Worm (Caenorhabditis elegans) whole organism, young adult: ENCODE data around the gene tba-7.
A peak's percentile ranks its signal among the peaks of the same experiment; 100 is the strongest.

Experiments used
- B0261.1 ChIP-seq: sonication (generic microtip); optimal IDR thresholded peaks from 2 replicates; lab custom pipeline; 2016; ENCODE audit warnings: mild to moderate bottlenecking, missing genetic modification characterization, moderate library complexity, missing compliant biosample characterization
- B0336.3 ChIP-seq: fragments of 200-800 bp; sonication (Bioruptor generic); IDR thresholded peaks from 2 replicates; pipeline ENCODE4 v1.3.6; 2022; ENCODE audit warnings: missing genetic modification characterization, missing compliant biosample characterization
- D2030.7 ChIP-seq: fragments of 200-800 bp; sonication (Bioruptor generic); IDR thresholded peaks from 2 replicates; pipeline ENCODE4 v1.3.6; 2022; ENCODE audit warnings: missing genetic modification reagents, missing genetic modification characterization, missing compliant biosample characterization
- F23B12.7 ChIP-seq: sonication (generic microtip); optimal IDR thresholded peaks from 2 replicates; lab custom pipeline; 2017; ENCODE audit warnings: missing genetic modification characterization, mild to moderate bottlenecking, missing compliant biosample characterization, antibody characterized with exemption, moderate library complexity; ENCODE audit not compliant: insufficient read depth
- F33H1.4 ChIP-seq: fragments of 200-800 bp; sonication (Bioruptor generic); IDR thresholded peaks from 2 replicates; pipeline ENCODE4 v1.3.6; 2022; ENCODE audit warnings: missing genetic modification reagents, missing genetic modification characterization, missing compliant biosample characterization
- F39B2.1 ChIP-seq: fragments of 200-800 bp; sonication (Bioruptor generic); IDR thresholded peaks from 2 replicates; pipeline ENCODE4 v1.3.6; 2022; ENCODE audit warnings: missing genetic modification reagents, missing genetic modification characterization, missing compliant biosample characterization
- Y53G8AR.9 ChIP-seq: fragments of 200-800 bp; sonication (Bioruptor generic); conservative IDR thresholded peaks from 2 replicates; pipeline ENCODE4 v1.3.6; 2022; ENCODE audit warnings: missing genetic modification reagents, missing genetic modification characterization, missing compliant biosample characterization
- Y67H2A.10 ChIP-seq: fragments of 200-800 bp; sonication (Bioruptor generic); conservative IDR thresholded peaks from 2 replicates; pipeline ENCODE4 v1.3.6; 2022; ENCODE audit warnings: missing genetic modification reagents, missing genetic modification characterization, missing compliant biosample characterization
- Y79H2A.3 ChIP-seq: fragments of 200-800 bp; sonication (Bioruptor generic); conservative IDR thresholded peaks from 2 replicates; pipeline ENCODE4 v1.3.6; 2022; ENCODE audit warnings: missing genetic modification reagents, missing genetic modification characterization, missing compliant biosample characterization
- aptf-2 ChIP-seq: fragments of 200-800 bp; sonication (Bioruptor generic); conservative IDR thresholded peaks from 2 replicates; pipeline ENCODE4 v1.3.6; 2022; ENCODE audit warnings: missing genetic modification reagents, missing genetic modification characterization, missing compliant biosample characterization
- atf-7 ChIP-seq: sonication (generic microtip); optimal IDR thresholded peaks from 2 replicates; lab custom pipeline; 2017; ENCODE audit warnings: mild to moderate bottlenecking, missing genetic modification characterization, missing compliant biosample characterization
- attf-5 ChIP-seq: fragments of 200-800 bp; sonication (Bioruptor generic); optimal IDR thresholded peaks from 2 replicates; lab custom pipeline; 2018; ENCODE audit warnings: mild to moderate bottlenecking, missing genetic modification characterization, missing compliant biosample characterization
- attf-6 ChIP-seq: fragments of 200-800 bp; sonication (Bioruptor generic); IDR thresholded peaks from 2 replicates; pipeline ENCODE4 v1.3.6; 2022; ENCODE audit warnings: missing genetic modification reagents, missing genetic modification characterization, missing compliant biosample characterization
- bed-1 ChIP-seq: fragments of 200-800 bp; sonication (Bioruptor generic); IDR thresholded peaks from 2 replicates; pipeline ENCODE4 v1.3.6; 2022; ENCODE audit warnings: missing genetic modification reagents, missing genetic modification characterization, missing compliant biosample characterization
- dox-1 ChIP-seq: fragments of 200-800 bp; sonication (Bioruptor generic); IDR thresholded peaks from 2 replicates; pipeline ENCODE4 v1.3.6; 2022; ENCODE audit warnings: missing genetic modification reagents, missing genetic modification characterization, missing compliant biosample characterization
- efl-1 ChIP-seq: fragments of 150-350 bp; optimal IDR thresholded peaks from 2 replicates; lab custom pipeline; 2014; ENCODE audit warnings: missing biosample characterization, missing genetic modification reagents, missing genetic modification characterization
- egl-44 ChIP-seq: fragments of 200-800 bp; sonication (Bioruptor generic); IDR thresholded peaks from 2 replicates; pipeline ENCODE4 v1.3.6; 2022; ENCODE audit warnings: missing genetic modification reagents, missing genetic modification characterization, missing compliant biosample characterization
- gei-17 ChIP-seq: fragments of 200-800 bp; sonication (Bioruptor generic); optimal IDR thresholded peaks from 2 replicates; lab custom pipeline; 2018; ENCODE audit warnings: mild to moderate bottlenecking, missing genetic modification characterization, missing compliant biosample characterization
- hlh-26 ChIP-seq: fragments of 200-800 bp; sonication (Bioruptor generic); conservative IDR thresholded peaks from 2 replicates; pipeline ENCODE4 v1.3.6; 2022; ENCODE audit warnings: missing genetic modification reagents, missing genetic modification characterization, missing compliant biosample characterization
- hmg-20 ChIP-seq: fragments of 200-800 bp; sonication (Bioruptor generic); IDR thresholded peaks from 2 replicates; pipeline ENCODE4 v1.3.6; 2022; ENCODE audit warnings: missing genetic modification reagents, missing genetic modification characterization, missing compliant biosample characterization
- hsf-1 ChIP-seq: fragments of 200-800 bp; sonication (Bioruptor generic); IDR thresholded peaks from 2 replicates; pipeline ENCODE4 v1.3.6; 2022; ENCODE audit warnings: missing genetic modification reagents, missing genetic modification characterization, missing compliant biosample characterization
- lag-1 ChIP-seq: fragments of 200-800 bp; sonication (Bioruptor generic); IDR thresholded peaks from 2 replicates; pipeline ENCODE4 v1.3.6; 2022; ENCODE audit warnings: missing genetic modification reagents, missing genetic modification characterization, missing compliant biosample characterization
- lin-35 ChIP-seq, 3 experiments: fragments of 150-350 bp in 2 of 3; sonication (generic microtip) in 1 of 3; optimal IDR thresholded peaks; 2 replicates each; lab custom pipeline; 2014 to 2018; ENCODE audit warnings: missing biosample characterization in 3 of 3, missing genetic modification characterization in 3 of 3, missing genetic modification reagents in 3 of 3
- lin-40 ChIP-seq: sonication (generic microtip); optimal IDR thresholded peaks from 2 replicates; lab custom pipeline; 2016; ENCODE audit warnings: missing genetic modification characterization, mild to moderate bottlenecking, missing compliant biosample characterization, missing genotype, missing genetic modification reagents
- lsl-1 ChIP-seq: fragments of 200-800 bp; sonication (Bioruptor generic); optimal IDR thresholded peaks from 2 replicates; lab custom pipeline; 2018; ENCODE audit warnings: mild to moderate bottlenecking, missing genetic modification characterization, moderate library complexity, missing compliant biosample characterization
- madf-6 ChIP-seq: fragments of 200-800 bp; sonication (Bioruptor generic); IDR thresholded peaks from 2 replicates; pipeline ENCODE4 v1.3.6; 2022; ENCODE audit warnings: missing genetic modification reagents, missing genetic modification characterization, missing compliant biosample characterization
- madf-8 ChIP-seq: fragments of 200-800 bp; sonication (Bioruptor generic); conservative IDR thresholded peaks from 2 replicates; pipeline ENCODE4 v1.3.6; 2022; ENCODE audit warnings: missing genetic modification reagents, missing genetic modification characterization, missing compliant biosample characterization
- mcd-1 ChIP-seq: fragments of 200-800 bp; sonication (Bioruptor generic); IDR thresholded peaks from 2 replicates; pipeline ENCODE4 v1.3.6; 2022; ENCODE audit warnings: missing genetic modification reagents, missing genetic modification characterization, missing compliant biosample characterization
- mel-28 ChIP-seq: sonication (generic microtip); optimal IDR thresholded peaks from 2 replicates; lab custom pipeline; 2016; ENCODE audit warnings: borderline replicate concordance, mild to moderate bottlenecking, missing genetic modification characterization, missing compliant biosample characterization
- mes-4 ChIP-seq: sonication (generic microtip); optimal IDR thresholded peaks from 2 replicates; lab custom pipeline; 2016; ENCODE audit warnings: missing genotype, missing genetic modification characterization, missing compliant biosample characterization
- nfya-2 ChIP-seq: fragments of 200-800 bp; sonication (Bioruptor generic); IDR thresholded peaks from 2 replicates; pipeline ENCODE4 v1.3.6; 2022; ENCODE audit warnings: missing genetic modification reagents, missing genetic modification characterization, missing compliant biosample characterization
- nfyb-1 ChIP-seq: fragments of 200-800 bp; sonication (Bioruptor generic); IDR thresholded peaks from 2 replicates; pipeline ENCODE4 v1.3.6; 2022; ENCODE audit warnings: missing genetic modification reagents, missing genetic modification characterization, missing compliant biosample characterization
- nhr-179 ChIP-seq: sonication (generic microtip); optimal IDR thresholded peaks from 2 replicates; lab custom pipeline; 2016; ENCODE audit warnings: mild to moderate bottlenecking, missing genetic modification characterization, missing compliant biosample characterization
- nhr-27 ChIP-seq: fragments of 200-800 bp; sonication (Bioruptor generic); optimal IDR thresholded peaks from 2 replicates; lab custom pipeline; 2018; ENCODE audit warnings: mild to moderate bottlenecking, missing genetic modification characterization, moderate library complexity, missing compliant biosample characterization
- rec-8 ChIP-seq, 2 experiments: sonication (generic microtip); optimal IDR thresholded peaks; 2 replicates each; lab custom pipeline; 2016; ENCODE audit warnings: mild to moderate bottlenecking in 2 of 2, missing genetic modification characterization in 2 of 2, missing genetic modification reagents in 2 of 2, missing genotype in 2 of 2, missing biosample characterization in 1 of 2, missing compliant biosample characterization in 1 of 2, moderate library complexity in 1 of 2
- rpc-1 ChIP-seq, 2 experiments: fragments of 150-350 bp in 1 of 2; sonication (generic microtip) in 1 of 2; optimal IDR thresholded peaks; 2 replicates each; lab custom pipeline; 2014 to 2018; ENCODE audit warnings: missing biosample characterization in 1 of 2, missing genetic modification characterization in 1 of 2, missing genetic modification reagents in 1 of 2, missing genotype in 1 of 2
- sea-2 ChIP-seq: fragments of 200-800 bp; sonication (Bioruptor generic); IDR thresholded peaks from 2 replicates; pipeline ENCODE4 v1.3.6; 2022; ENCODE audit warnings: missing genetic modification characterization, missing compliant biosample characterization
- snpc-1.3 ChIP-seq: sonication (generic microtip); optimal IDR thresholded peaks from 2 replicates; lab custom pipeline; 2017; ENCODE audit warnings: missing genetic modification characterization, mild to moderate bottlenecking, missing compliant biosample characterization, antibody characterized with exemption, moderate library complexity, missing genotype, missing genetic modification reagents; ENCODE audit not compliant: insufficient read depth
- somi-1 ChIP-seq: fragments of 200-800 bp; sonication (Bioruptor generic); optimal IDR thresholded peaks from 2 replicates; lab custom pipeline; 2018; ENCODE audit warnings: mild to moderate bottlenecking, missing genetic modification characterization, missing compliant biosample characterization
- sptf-2 ChIP-seq: fragments of 200-800 bp; sonication (Bioruptor generic); optimal IDR thresholded peaks from 2 replicates; lab custom pipeline; 2018; ENCODE audit warnings: mild to moderate bottlenecking, missing genetic modification characterization, missing compliant biosample characterization
- tbp1 ChIP-seq: fragments of 200-800 bp; sonication (Bioruptor generic); optimal IDR thresholded peaks from 2 replicates; lab custom pipeline; 2018; ENCODE audit warnings: mild to moderate bottlenecking, missing genetic modification characterization, missing compliant biosample characterization
- tbx-9 ChIP-seq: sonication (generic microtip); optimal IDR thresholded peaks from 2 replicates; lab custom pipeline; 2016; ENCODE audit warnings: borderline replicate concordance, missing genetic modification characterization, inconsistent platforms, missing compliant biosample characterization
- tlf-1 ChIP-seq: fragments of 200-800 bp; sonication (Bioruptor generic); optimal IDR thresholded peaks from 2 replicates; lab custom pipeline; 2018; ENCODE audit warnings: mild to moderate bottlenecking, missing genetic modification characterization, missing compliant biosample characterization
- zfh-2 ChIP-seq: fragments of 200-800 bp; sonication (Bioruptor generic); conservative IDR thresholded peaks from 2 replicates; pipeline ENCODE4 v1.3.6; 2022; ENCODE audit warnings: missing genetic modification reagents, missing genetic modification characterization, missing compliant biosample characterization
- ztf-25 ChIP-seq: fragments of 200-800 bp; sonication (Bioruptor generic); IDR thresholded peaks from 2 replicates; pipeline ENCODE4 v1.3.6; 2022; ENCODE audit warnings: missing genetic modification reagents, missing genetic modification characterization, missing compliant biosample characterization

The tba-7 gene

ce11 chrIII:11355758-11356323 lies 15.7 kb downstream of the tba-7 start:
- TF ChIP-seq zfh-2 = 0 out of 2 replicates have a peak, but pooled peaks have one; percentile 6
- no peak for TF ChIP-seq tbx-9 (tag; lab: Kevin White, UChicago)
- TF ChIP-seq, all 124 proteins: peak for 1

- TF ChIP-seq gei-17 (no peak), ztf-25 (GFP tag; lab: Robert Waterston, UW) (peak; percentile 72), egl-44 (0 out of 2 replicates have a peak, but pooled peaks have one; percentile 16), mel-28 (tag; lab: Kevin White, UChicago) (no peak), lin-35 (GFP tag; optimal IDR thresholded peaks at IDR 0.05; lab: Kevin White, UChicago) (no peak), B0336.3 (no peak), bed-1 (no peak), mes-4 (no peak), snpc-1.3 (tag; lab: Kevin White, UChicago) (peak; percentile 19), hlh-26 (GFP tag; lab: Robert Waterston, UW) (no peak), D2030.7 (GFP tag; lab: Robert Waterston, UW) (peak; percentile 69), mcd-1 (GFP tag; lab: Robert Waterston, UW) (0 out of 2 replicates have a peak, but pooled peaks have one; percentile 20), hsf-1 (GFP tag; lab: Robert Waterston, UW) (no peak), hmg-20 (no peak), nfyb-1 (no peak; the same call in 1 of the 2 replicates), atf-7 (tag; lab: Kevin White, UChicago) (no peak), somi-1 (GFP tag; lab: Kevin White, UChicago) (no peak), sptf-2 (no peak), rpc-1 (optimal IDR thresholded peaks at IDR 0.05; lab: Kevin White, UChicago) (peak; percentile 65), rpc-1 (tag; optimal IDR thresholded peaks at IDR 0.05; lab: Kevin White, UChicago) (peak; percentile 72), efl-1 (GFP tag; lab: Kevin White, UChicago) (no peak), B0261.1 (peak; percentile 63), madf-8 (GFP tag; lab: Robert Waterston, UW) (no peak), Y67H2A.10 (GFP tag; lab: Robert Waterston, UW) (no peak), rec-8 (tag; optimal IDR thresholded peaks at IDR 0.05; lab: Kevin White, UChicago) (no peak), lag-1 (GFP tag; lab: Robert Waterston, UW) (no peak), nhr-27 (tag; lab: Kevin White, UChicago) (no peak), F33H1.4 (GFP tag; lab: Robert Waterston, UW) (0 out of 2 replicates have a peak, but pooled peaks have one; percentile 23), tbp1 (peak; percentile 86), nfya-2 (GFP tag; lab: Robert Waterston, UW) (no peak), attf-6 (no peak), aptf-2 (GFP tag; lab: Robert Waterston, UW) (no peak), F23B12.7 (tag; lab: Kevin White, UChicago) (no peak), Y53G8AR.9 (GFP tag; lab: Robert Waterston, UW) (no peak), madf-6 (0 out of 2 replicates have a peak, but pooled peaks have one; percentile 38), nhr-179 (tag; lab: Kevin White, UChicago) (no peak), lsl-1 (GFP tag; lab: Kevin White, UChicago) (peak; percentile 17), lin-40 (tag; lab: Kevin White, UChicago) (no peak), sea-2 (GFP tag; lab: Robert Waterston, UW) (no peak), F39B2.1 (GFP tag; lab: Robert Waterston, UW) (no peak), tlf-1 (GFP tag; lab: Kevin White, UChicago) (no peak), Y79H2A.3 (GFP tag; lab: Robert Waterston, UW) (no peak), attf-5 (GFP tag; lab: Kevin White, UChicago) (peak; percentile 3), dox-1 (GFP tag; lab: Robert Waterston, UW) (peak; percentile 54; the same call in 1 of the 2 replicates)
Observed at ce11 chrIII:11353499-11353898, 18.1 kb downstream of the tba-7 start.
